Worm (Caenorhabditis elegans) whole organism, L4 larva: ENCODE results near the gene EEED8.12.
A peak's percentile ranks its signal among the peaks of the same experiment; 100 is the strongest.

ENCODE experiments used
- D1046.2 ChIP-seq: fragments of 200-800 bp; sonication (Bioruptor generic); IDR thresholded peaks from 2 replicates; pipeline ENCODE4 v1.3.6; 2022; ENCODE audit warnings: missing genetic modification characterization, missing compliant biosample characterization
- ceh-20 ChIP-seq: fragments of 200-800 bp; sonication (Bioruptor generic); IDR thresholded peaks from 2 replicates; pipeline ENCODE4 v1.3.6; 2022; ENCODE audit warnings: missing genetic modification reagents, missing genetic modification characterization, missing compliant biosample characterization
- ceh-28 ChIP-seq: fragments of 150-350 bp; optimal IDR thresholded peaks from 2 replicates; lab custom pipeline; 2014; ENCODE audit warnings: missing biosample characterization, missing genetic modification reagents, missing genetic modification characterization
- ces-1 ChIP-seq: fragments of 150-350 bp; sonication (generic microtip); optimal IDR thresholded peaks from 4 replicates; lab custom pipeline; 2014; ENCODE audit warnings: missing biosample characterization, missing genetic modification reagents, missing genetic modification characterization
- daf-12 ChIP-seq: fragments of 150-350 bp; optimal IDR thresholded peaks from 2 replicates; lab custom pipeline; 2014; ENCODE audit warnings: missing biosample characterization, missing genetic modification reagents, missing genetic modification characterization
- lir-3 ChIP-seq: sonication (generic microtip); optimal IDR thresholded peaks from 2 replicates; lab custom pipeline; 2016; ENCODE audit warnings: mild to moderate bottlenecking, missing genetic modification characterization, missing compliant biosample characterization
- mdl-1 ChIP-seq, 2 experiments: fragments of 150-350 bp in 1 of 2; sonication (generic microtip) in 1 of 2; optimal IDR thresholded peaks; 2 replicates each; lab custom pipeline; 2014 to 2017; ENCODE audit warnings: missing biosample characterization in 2 of 2, missing genetic modification characterization in 2 of 2
- nhr-11 ChIP-seq: fragments of 150-350 bp; optimal IDR thresholded peaks from 2 replicates; lab custom pipeline; 2014; ENCODE audit warnings: missing biosample characterization, missing genetic modification characterization
- nhr-28 ChIP-seq: fragments of 150-350 bp; optimal IDR thresholded peaks from 2 replicates; lab custom pipeline; 2014; ENCODE audit warnings: missing biosample characterization, missing genetic modification characterization
- snpc-4 ChIP-seq: fragments of 150-350 bp; optimal IDR thresholded peaks from 2 replicates; lab custom pipeline; 2014; ENCODE audit warnings: missing biosample characterization, missing genetic modification characterization
- unc-39 ChIP-seq: sonication (generic microtip); optimal IDR thresholded peaks from 2 replicates; lab custom pipeline; 2017; ENCODE audit warnings: missing biosample characterization, missing genetic modification characterization
- ztf-7 ChIP-seq: fragments of 150-350 bp; optimal IDR thresholded peaks from 2 replicates; lab custom pipeline; 2014; ENCODE audit warnings: missing biosample characterization, missing genetic modification characterization

- TF ChIP-seq snpc-4 (no peak), ces-1 (GFP tag; lab: Kevin White, UChicago) (no peak), D1046.2 (GFP tag; lab: Robert Waterston, UW) (no peak), mdl-1 (tag; optimal IDR thresholded peaks at IDR 0.05; lab: Kevin White, UChicago) (peak in 1 of 2 experiments; percentile 27), ceh-28 (tag; lab: Kevin White, UChicago) (no peak), unc-39 (tag; lab: Kevin White, UChicago) (no peak), ztf-7 (tag; lab: Kevin White, UChicago) (peak; percentile 43), daf-12 (tag; lab: Kevin White, UChicago) (no peak), nhr-28 (tag; lab: Kevin White, UChicago) (peak; percentile 49), ceh-20 (GFP tag; lab: Robert Waterston, UW) (peak; percentile 58; the same call in 1 of the 2 replicates), nhr-11 (tag; lab: Kevin White, UChicago) (peak; percentile 71), lir-3 (tag; lab: Kevin White, UChicago) (no peak)
Measured at ce11 chrII:5389831-5390323, 18.9 kb downstream of the EEED8.12 start, which contains the start of gene ndx-6.
